Fruit fly (Drosophila melanogaster): ENCODE results near the gene Ge-1.

dm6 chr2L:11065106-11065878, 35.4 kb downstream of the Ge-1 start:
- no peak for TF ChIP-seq CG8478 (optimal IDR thresholded peaks at IDR 0.05)
- TF ChIP-seq CTCF (optimal IDR thresholded peaks at IDR 0.05): no peak
